Fruit fly (Drosophila melanogaster): ENCODE results near the gene Rel.
A peak's percentile ranks its signal among the peaks of the same experiment; 100 is the strongest.

Gene Rel

dm6 chr3R:9053850-9054441, 6.2 kb upstream of the Rel start (continued):
- TF ChIP-seq ab (GFP tag; optimal IDR thresholded peaks at IDR 0.05) (no peak), ase (GFP tag; IDR thresholded peaks at IDR 0.05) (no peak), CG15479 (GFP tag; optimal IDR thresholded peaks at IDR 0.05) (no peak), cas (GFP tag; IDR thresholded peaks at IDR 0.05) (no peak), fd3F (GFP tag; optimal IDR thresholded peaks at IDR 0.05) (peak; percentile 26), klu (GFP tag; IDR thresholded peaks at IDR 0.05) (no peak), Gug (GFP tag; IDR thresholded peaks at IDR 0.05) (peak; percentile 59; the same call in 3 of the 4 replicates), CG9727 (GFP tag; optimal IDR thresholded peaks at IDR 0.05) (peak; percentile 8), exex (tag; optimal IDR thresholded peaks at IDR 0.05) (peak; percentile 51), CG7556 (GFP tag; optimal IDR thresholded peaks at IDR 0.05) (peak; percentile 48), CG12104 (GFP tag; optimal IDR thresholded peaks at IDR 0.05) (no peak), CG4854 (GFP tag; optimal IDR thresholded peaks at IDR 0.05) (no peak), CG1602 (GFP tag; optimal IDR thresholded peaks at IDR 0.05) (peak; percentile 32), CG4360 (GFP tag; IDR thresholded peaks at IDR 0.05) (no peak), CG33557 (GFP tag; optimal IDR thresholded peaks at IDR 0.05) (no peak), D19A (tag; optimal IDR thresholded peaks at IDR 0.05) (no peak), jumu (GFP tag; optimal IDR thresholded peaks at IDR 0.05) (peak; percentile 8), Lhr (GFP tag; optimal IDR thresholded peaks at IDR 0.05) (no peak), Hr51 (GFP tag; optimal IDR thresholded peaks at IDR 0.05) (peak in 1 of 2 experiments; percentile 54), CG6689 (GFP tag; IDR thresholded peaks at IDR 0.05) (no peak), CG17829 (tag; optimal IDR thresholded peaks at IDR 0.05) (no peak), Gsc (GFP tag; IDR thresholded peaks at IDR 0.05) (no peak), sisA (GFP tag; IDR thresholded peaks at IDR 0.05) (no peak), ranshi (GFP tag; IDR thresholded peaks at IDR 0.05) (no peak), CG12769 (tag; optimal IDR thresholded peaks at IDR 0.05) (no peak), CG34376 (GFP tag; optimal IDR thresholded peaks at IDR 0.05) (no peak), CG18011 (GFP tag; optimal IDR thresholded peaks at IDR 0.05) (no peak), sens (GFP tag) (peak; percentile 45), CG10959 (GFP tag; IDR thresholded peaks at IDR 0.05) (no peak), caup (GFP tag; optimal IDR thresholded peaks at IDR 0.05; ENCODE audit: severe bottlenecking) (no peak), CG18599 (GFP tag; optimal IDR thresholded peaks at IDR 0.05) (peak; percentile 59), CG13624 (GFP tag; optimal IDR thresholded peaks at IDR 0.05) (no peak), CG7839 (tag; optimal IDR thresholded peaks at IDR 0.05) (peak; percentile 71), HLH54F (GFP tag; optimal IDR thresholded peaks at IDR 0.05) (peak; percentile 43), ems (GFP tag; optimal IDR thresholded peaks at IDR 0.05) (no peak), eve (GFP tag; optimal IDR thresholded peaks at IDR 0.05) (peak in 1 of 2 experiments; percentile 4), pho (GFP tag; optimal IDR thresholded peaks at IDR 0.05) (peak; percentile 34), CG14965 (GFP tag; optimal IDR thresholded peaks at IDR 0.05; ENCODE audit: borderline replicate concordance) (no peak), Dp (GFP tag; optimal IDR thresholded peaks at IDR 0.05) (no peak), btn (GFP tag; optimal IDR thresholded peaks at IDR 0.05) (no peak), bab2 (GFP tag; optimal IDR thresholded peaks at IDR 0.05) (peak; percentile 50), CG32532 (GFP tag; IDR thresholded peaks at IDR 0.05) (no peak), ind (GFP tag; optimal IDR thresholded peaks at IDR 0.05) (peak; percentile 66), cato (GFP tag; optimal IDR thresholded peaks at IDR 0.05; ENCODE audit: borderline replicate concordance) (no peak), CG6791 (GFP tag; IDR thresholded peaks at IDR 0.05; ENCODE audit: partially characterized antibody) (no peak), ci (GFP tag; IDR thresholded peaks at IDR 0.05) (no peak), corto (GFP tag; optimal IDR thresholded peaks at IDR 0.05) (no peak), stwl (tag; optimal IDR thresholded peaks at IDR 0.05) (no peak), E2f2 (GFP tag; IDR thresholded peaks at IDR 0.05) (no peak), CG30431 (GFP tag; optimal IDR thresholded peaks at IDR 0.05) (peak; percentile 8), CG32767 (GFP tag; IDR thresholded peaks at IDR 0.05) (no peak)
